Worm (Caenorhabditis elegans): Measurements from ENCODE around the gene F41G4.8.
"Not testable (repeated sequence)": the region's sequence is repeated elsewhere in the genome, so short reads cannot be mapped to it uniquely, and the experiment has no call there.

Gene F41G4.8

DNA sequence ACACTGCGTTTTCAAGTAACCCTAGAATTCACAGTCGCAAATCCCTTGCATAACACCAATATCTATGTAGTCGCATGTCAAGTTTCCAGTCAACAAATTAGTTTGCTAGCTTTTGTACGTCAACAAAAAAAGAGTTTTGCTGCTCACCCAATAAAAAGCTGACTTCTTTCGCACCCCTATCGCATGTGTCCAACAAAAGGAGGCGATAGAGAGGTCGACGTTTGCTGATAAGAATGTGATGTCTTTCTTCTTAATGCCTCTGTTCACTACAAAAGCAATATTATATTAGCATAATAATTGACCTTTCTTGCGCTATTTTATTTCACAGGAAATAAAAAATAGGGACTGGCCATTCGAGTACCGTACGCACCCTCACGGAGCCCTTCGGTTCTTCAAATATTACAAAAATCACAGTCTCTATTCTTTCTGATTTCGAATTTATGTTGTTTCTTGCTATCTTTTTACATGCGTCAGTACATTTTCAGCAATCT, 15.2 kb upstream of the F41G4.8 start, which contains the start of gene T20F7.3:
Gene T20F7.3 (plus strand): TSS at position 441 of the 491 bp plus-strand sequence.
- peak; percentile 60 for TF ChIP-seq pqm-1 (tag; optimal IDR thresholded peaks at IDR 0.05)
- peak; percentile 54 for TF ChIP-seq nhr-28 (tag; optimal IDR thresholded peaks at IDR 0.05)
- TF ChIP-seq hif-1 (tag; optimal IDR thresholded peaks at IDR 0.05): no peak
- peak; percentile 9 for TF ChIP-seq hlh-11 (tag; optimal IDR thresholded peaks at IDR 0.05)
- peak; percentile 10; the same call in 1 of the 2 replicates for TF ChIP-seq dmd-6 (GFP tag; IDR thresholded peaks at IDR 0.05)
- TF ChIP-seq spr-3 (GFP tag; optimal IDR thresholded peaks at IDR 0.05): no peak
- no peak for TF ChIP-seq daf-16 (GFP tag; optimal IDR thresholded peaks at IDR 0.05)
- TF ChIP-seq daf-16 (tag; optimal IDR thresholded peaks at IDR 0.05): peak; percentile 51

DNA sequence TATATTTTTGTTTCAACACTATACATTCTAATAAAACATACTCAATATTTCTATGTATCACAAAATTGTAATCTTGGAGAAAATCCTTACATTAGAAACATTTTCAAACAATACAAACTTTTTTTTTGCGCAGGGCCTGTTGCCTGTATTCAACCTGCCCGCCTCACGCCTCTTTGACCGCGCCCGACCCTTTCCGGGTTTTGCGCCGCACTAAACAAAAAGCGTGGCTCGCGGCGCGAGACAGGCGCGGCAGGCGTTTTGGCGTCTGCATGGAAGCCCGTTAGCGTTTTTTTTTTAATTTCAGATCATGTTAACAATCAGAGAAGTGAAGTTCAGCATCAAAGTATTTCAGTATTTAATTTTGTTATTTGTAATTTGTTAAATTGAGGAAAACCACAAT, 1.9 kb downstream of the F41G4.8 start:
- TF ChIP-seq dmd-6 (GFP tag; IDR thresholded peaks at IDR 0.05) (no peak), set-16 (GFP tag; IDR thresholded peaks at IDR 0.05) (peak; percentile 69), F49E8.2 (tag; optimal IDR thresholded peaks at IDR 0.05; ENCODE audit: borderline replicate concordance) (no peak), mxl-3 (GFP tag; optimal IDR thresholded peaks at IDR 0.05) (no peak)

DNA sequence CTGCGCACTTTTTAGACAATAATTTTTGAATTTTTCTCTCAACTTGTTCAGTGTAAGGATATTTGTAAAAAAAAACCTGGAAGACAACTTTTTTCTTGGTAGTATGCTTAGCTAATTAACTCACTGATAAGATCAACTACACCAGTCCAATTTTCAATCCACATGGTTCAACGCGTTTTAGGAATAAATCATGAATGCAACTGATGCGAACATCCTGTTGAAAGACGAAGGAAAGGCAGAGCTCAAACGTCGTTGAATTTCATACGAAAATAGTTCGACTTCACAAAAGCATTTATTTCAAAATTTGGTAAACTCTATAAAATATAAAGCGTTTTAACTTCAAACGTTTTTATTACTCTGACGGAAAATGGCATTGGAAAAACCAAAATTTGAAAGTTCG, 4.1 kb downstream of the F41G4.8 start, which contains the start of gene dyla-1:
Gene dyla-1 (plus strand): TSS at position 301 of the 400 bp plus-strand sequence.
- no peak for TF ChIP-seq sdz-12 (GFP tag; optimal IDR thresholded peaks at IDR 0.05)
- TF ChIP-seq pqm-1 (tag; optimal IDR thresholded peaks at IDR 0.05): no peak
- peak in 1 of 2 experiments; percentile 42 for TF ChIP-seq unc-62 (GFP tag; optimal IDR thresholded peaks at IDR 0.05 in 1 of 2)
- no peak for TF ChIP-seq unc-62 (tag; optimal IDR thresholded peaks at IDR 0.05)

DNA sequence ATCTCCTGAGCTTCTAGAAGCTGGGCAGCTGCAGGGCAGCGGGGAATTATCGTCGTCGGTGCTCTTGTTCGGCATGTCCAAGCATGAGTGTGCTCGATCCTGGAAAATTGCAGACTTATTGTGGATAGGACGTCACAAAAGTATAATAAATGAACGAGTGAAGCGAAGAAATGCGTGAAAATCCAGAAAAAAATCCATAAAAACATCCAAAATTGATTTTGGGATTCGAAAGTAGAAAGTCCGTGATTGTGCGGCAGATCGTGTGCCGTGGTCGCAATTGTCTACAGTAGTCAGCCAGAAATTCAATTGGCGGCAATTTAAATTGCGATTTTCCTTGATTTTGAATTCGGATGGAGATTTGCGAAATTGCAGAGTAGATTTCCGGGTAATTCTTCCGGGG, 8.5 kb downstream of the F41G4.8 start, which contains the start of gene F41G4.7:
Gene F41G4.7 (minus strand): TSS at position 101 of the 400 bp plus-strand sequence.
- TF ChIP-seq nhr-111 (GFP tag; optimal IDR thresholded peaks at IDR 0.05): no peak
- no peak for TF ChIP-seq ctbp-1 (GFP tag; IDR thresholded peaks at IDR 0.05)
- no peak for TF ChIP-seq nhr-76 (tag; optimal IDR thresholded peaks at IDR 0.05)
- no peak for TF ChIP-seq nhr-48 (tag; optimal IDR thresholded peaks at IDR 0.05)
- TF ChIP-seq aha-1 (tag): peak; percentile 57

DNA sequence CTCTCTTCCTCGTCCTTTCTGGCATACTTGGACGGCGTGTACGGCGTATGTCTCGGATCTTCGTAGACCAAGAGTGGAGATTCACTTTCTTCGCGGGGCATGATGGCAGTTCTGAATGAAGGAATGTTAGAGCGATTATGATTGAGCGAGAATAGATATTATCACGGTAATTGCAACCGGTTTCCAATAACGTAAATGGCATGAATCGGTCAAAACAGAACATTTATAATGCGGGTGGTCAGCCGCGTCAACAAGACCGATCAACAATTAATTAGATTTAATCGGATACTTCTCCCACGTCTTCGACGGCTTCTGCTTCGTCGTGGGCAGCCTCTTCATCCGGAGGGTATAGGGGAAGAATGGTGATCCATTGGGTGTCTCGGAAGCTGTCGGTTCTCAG, 10.1 kb downstream of the F41G4.8 start, which contains the start of gene F41G4.13:
Gene F41G4.13 (minus strand): TSS at position 101 of the 400 bp plus-strand sequence.
- TF ChIP-seq snpc-4 (tag; optimal IDR thresholded peaks at IDR 0.05); mxl-2 (GFP tag; conservative IDR thresholded peaks at IDR 0.05); rbr-2 (tag; optimal IDR thresholded peaks at IDR 0.05): not testable (repeated sequence)

DNA sequence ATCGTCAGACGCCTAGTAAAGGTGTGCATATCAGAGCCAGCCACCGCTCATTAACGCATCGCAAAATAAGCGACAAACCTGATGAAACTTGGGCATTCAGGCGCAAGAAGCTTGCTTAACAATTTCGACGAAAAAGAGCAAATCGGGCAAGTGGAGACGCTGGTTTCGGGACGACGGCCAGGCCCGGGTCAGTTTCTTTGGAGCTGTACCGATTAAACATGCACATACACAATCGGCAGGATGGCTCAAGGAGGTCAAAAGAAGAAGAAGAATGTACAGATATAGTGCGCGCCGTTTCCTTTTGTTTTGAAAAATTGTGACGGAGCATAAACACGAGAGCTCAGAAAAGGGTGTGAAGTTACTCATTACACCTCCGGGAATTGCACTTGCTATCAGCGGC, 18.3 kb downstream of the F41G4.8 start:
- peak in 1 of 2 experiments; percentile 89 for TF ChIP-seq unc-62 (GFP tag; optimal IDR thresholded peaks at IDR 0.05 in 1 of 2)
- TF ChIP-seq unc-62 (tag; optimal IDR thresholded peaks at IDR 0.05): no peak
- TF ChIP-seq R02D3.7 (tag; optimal IDR thresholded peaks at IDR 0.05): no peak
- no peak for TF ChIP-seq mdt-29 (GFP tag; IDR thresholded peaks at IDR 0.05)
- TF ChIP-seq F49E8.2 (tag; optimal IDR thresholded peaks at IDR 0.05; ENCODE audit: borderline replicate concordance): no peak

DNA sequence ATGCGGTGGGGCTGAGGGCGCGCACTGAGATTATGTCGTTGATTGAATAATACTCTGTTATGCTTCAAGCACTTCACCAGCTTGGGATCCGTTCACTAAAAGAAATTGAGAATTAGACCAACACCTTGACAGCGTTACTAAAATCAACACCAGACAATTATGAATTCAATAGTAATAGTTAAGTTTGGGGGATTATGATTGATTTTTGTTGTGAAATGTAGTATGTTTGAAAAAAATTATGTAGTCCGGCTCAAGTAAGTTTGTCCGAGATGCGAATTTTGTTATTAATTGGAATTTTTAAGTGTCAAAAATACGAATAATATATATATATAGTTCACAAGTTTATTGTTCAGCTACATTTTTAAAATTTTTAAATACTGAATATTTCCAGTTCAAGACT, 19.5 kb downstream of the F41G4.8 start, which contains the start of gene sto-5:
Gene sto-5 (minus strand): TSS at position 101 of the 400 bp plus-strand sequence.
- no peak for TF ChIP-seq ceh-32 (tag; optimal IDR thresholded peaks at IDR 0.05; ENCODE audit: poor library complexity)
- TF ChIP-seq daf-16 (GFP tag; optimal IDR thresholded peaks at IDR 0.05): no peak
- TF ChIP-seq daf-16 (tag; optimal IDR thresholded peaks at IDR 0.05): no peak
- TF ChIP-seq ceh-20 (GFP tag; IDR thresholded peaks at IDR 0.05): no peak
- no peak for TF ChIP-seq Y48G9A.11 (GFP tag; IDR thresholded peaks at IDR 0.05)
- no peak for TF ChIP-seq lin-13 (GFP tag; optimal IDR thresholded peaks at IDR 0.05)
- no peak for TF ChIP-seq hif-1 (tag; optimal IDR thresholded peaks at IDR 0.05)
- TF ChIP-seq mes-2 (tag; optimal IDR thresholded peaks at IDR 0.05; ENCODE audit: poor library complexity, severe bottlenecking): no peak
- no peak for TF ChIP-seq mxl-3 (GFP tag; optimal IDR thresholded peaks at IDR 0.05)
- TF ChIP-seq mep-1 (tag; optimal IDR thresholded peaks at IDR 0.05): no peak
- TF ChIP-seq mdt-29 (GFP tag; IDR thresholded peaks at IDR 0.05): no peak
- no peak for TF ChIP-seq rbr-2 (tag; optimal IDR thresholded peaks at IDR 0.05)

All from whole organism, L4 larva.